Worm (Caenorhabditis elegans) whole organism, mixed stage, embryonic: ENCODE measurements around the gene srr-1.

Source experiments
- M03D4.4 ChIP-seq: sonication (generic microtip); optimal IDR thresholded peaks from 2 replicates; lab custom pipeline; 2017; ENCODE audit warnings: mild to moderate bottlenecking, missing genetic modification characterization, missing compliant biosample characterization
- blmp-1 ChIP-seq: fragments of 150-350 bp; optimal IDR thresholded peaks from 2 replicates; lab custom pipeline; 2014; ENCODE audit warnings: missing biosample characterization, missing genetic modification characterization
- ces-1 ChIP-seq: fragments of 150-350 bp; optimal IDR thresholded peaks from 2 replicates; lab custom pipeline; 2014; ENCODE audit warnings: missing biosample characterization, missing genetic modification reagents, missing genetic modification characterization
- ham-2 ChIP-seq: fragments of 200-800 bp; sonication (Bioruptor generic); optimal IDR thresholded peaks from 2 replicates; lab custom pipeline; 2018; ENCODE audit warnings: mild to moderate bottlenecking, missing genetic modification characterization, missing compliant biosample characterization
- mls-2 ChIP-seq: sonication (generic microtip); optimal IDR thresholded peaks from 2 replicates; lab custom pipeline; 2016; ENCODE audit warnings: mild to moderate bottlenecking, missing genetic modification characterization, moderate library complexity, missing compliant biosample characterization
- pha-4 ChIP-seq: fragments of 150-350 bp; optimal IDR thresholded peaks from 2 replicates; lab custom pipeline; 2018; ENCODE audit warnings: missing biosample characterization, missing genetic modification reagents, missing genetic modification characterization
- snpc-4 ChIP-seq: fragments of 150-350 bp; optimal IDR thresholded peaks from 2 replicates; lab custom pipeline; 2014; ENCODE audit warnings: missing biosample characterization, missing genetic modification characterization
- unc-39 ChIP-seq: fragments of 150-350 bp; optimal IDR thresholded peaks from 2 replicates; lab custom pipeline; 2014; ENCODE audit warnings: missing biosample characterization, missing genetic modification characterization
- unc-62 ChIP-seq: fragments of 150-350 bp; optimal IDR thresholded peaks from 2 replicates; lab custom pipeline; 2014; ENCODE audit warnings: missing biosample characterization, missing genetic modification reagents, missing genetic modification characterization
- ztf-11 ChIP-seq: fragments of 150-350 bp; optimal IDR thresholded peaks from 2 replicates; lab custom pipeline; 2014; ENCODE audit warnings: missing biosample characterization, missing genetic modification characterization

DNA sequence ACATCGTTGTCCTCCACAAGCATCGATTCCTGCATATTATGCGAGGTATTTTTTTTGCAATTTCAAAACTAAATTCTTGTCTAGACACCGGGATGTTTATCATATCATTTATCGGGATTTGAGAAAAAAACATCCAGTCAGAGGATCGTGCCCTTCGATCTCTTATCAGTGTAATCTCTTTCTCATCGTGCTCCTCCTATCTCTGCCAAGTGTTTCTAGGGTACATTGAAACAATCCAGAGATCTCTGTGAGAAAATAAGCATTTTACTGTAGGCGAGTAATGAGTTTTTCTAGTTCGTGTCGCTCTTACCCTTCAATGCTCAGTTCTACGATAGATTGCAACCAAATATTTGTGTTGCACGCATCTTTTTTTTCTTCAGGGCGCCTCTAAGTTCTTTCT is 35.0 kb upstream of the srr-1 start:
- TF ChIP-seq unc-62 (GFP tag; lab: Kevin White, UChicago): no peak
- no peak for TF ChIP-seq unc-39 (tag; lab: Kevin White, UChicago)
- no peak for TF ChIP-seq snpc-4 (tag; lab: Kevin White, UChicago)
- TF ChIP-seq ham-2 (GFP tag; lab: Kevin White, UChicago): no peak
- TF ChIP-seq ztf-11 (tag; lab: Kevin White, UChicago): no peak
- no peak for TF ChIP-seq pha-4 (tag; lab: Kevin White, UChicago)
- no peak for TF ChIP-seq mls-2 (tag; lab: Kevin White, UChicago)
- no peak for TF ChIP-seq blmp-1 (tag; lab: Kevin White, UChicago)
- TF ChIP-seq ces-1 (GFP tag; lab: Kevin White, UChicago): no peak
- TF ChIP-seq M03D4.4: no peak
